Fruit fly (Drosophila melanogaster) whole organism: ENCODE results near the gene CG14785.

ENCODE experiments used
- CG8478 ChIP-seq: fragments of >200 bp; optimal IDR thresholded peaks from 2 replicates; lab custom pipeline; 2018; ENCODE audit warnings: inconsistent platforms
- Dll ChIP-seq: fragments of >200 bp; optimal IDR thresholded peaks from 2 replicates; lab custom pipeline; 2017
- EcR ChIP-seq, 2 experiments: fragments of >200 bp; optimal IDR thresholded peaks; 2 replicates each; lab custom pipeline; 2017; ENCODE audit warnings: missing biosample characterization in 2 of 2, missing genetic modification characterization in 2 of 2, missing genetic modification reagents in 2 of 2
- pan ChIP-seq: fragments of >200 bp; optimal IDR thresholded peaks from 2 replicates; lab custom pipeline; 2017
- psq ChIP-seq: fragments of >200 bp; optimal IDR thresholded peaks from 2 replicates; lab custom pipeline; 2017
- usp ChIP-seq: fragments of >200 bp; optimal IDR thresholded peaks from 2 replicates; lab custom pipeline; 2017; ENCODE audit warnings: missing biosample characterization, missing genetic modification characterization, mixed read lengths

CG14785 gene

dm6 chrX:1466505-1467381 is 9.9 kb upstream of the CG14785 start:
- TF ChIP-seq Dll (lab: Kevin White, UChicago) (peak; percentile 53), CG8478 (lab: Kevin White, UChicago) (no peak), usp (GFP tag; lab: Kevin White, UChicago) (no peak), EcR (GFP tag; optimal IDR thresholded peaks at IDR 0.05; lab: Kevin White, UChicago) (no peak), psq (lab: Kevin White, UChicago) (no peak), pan (no peak)

DNA sequence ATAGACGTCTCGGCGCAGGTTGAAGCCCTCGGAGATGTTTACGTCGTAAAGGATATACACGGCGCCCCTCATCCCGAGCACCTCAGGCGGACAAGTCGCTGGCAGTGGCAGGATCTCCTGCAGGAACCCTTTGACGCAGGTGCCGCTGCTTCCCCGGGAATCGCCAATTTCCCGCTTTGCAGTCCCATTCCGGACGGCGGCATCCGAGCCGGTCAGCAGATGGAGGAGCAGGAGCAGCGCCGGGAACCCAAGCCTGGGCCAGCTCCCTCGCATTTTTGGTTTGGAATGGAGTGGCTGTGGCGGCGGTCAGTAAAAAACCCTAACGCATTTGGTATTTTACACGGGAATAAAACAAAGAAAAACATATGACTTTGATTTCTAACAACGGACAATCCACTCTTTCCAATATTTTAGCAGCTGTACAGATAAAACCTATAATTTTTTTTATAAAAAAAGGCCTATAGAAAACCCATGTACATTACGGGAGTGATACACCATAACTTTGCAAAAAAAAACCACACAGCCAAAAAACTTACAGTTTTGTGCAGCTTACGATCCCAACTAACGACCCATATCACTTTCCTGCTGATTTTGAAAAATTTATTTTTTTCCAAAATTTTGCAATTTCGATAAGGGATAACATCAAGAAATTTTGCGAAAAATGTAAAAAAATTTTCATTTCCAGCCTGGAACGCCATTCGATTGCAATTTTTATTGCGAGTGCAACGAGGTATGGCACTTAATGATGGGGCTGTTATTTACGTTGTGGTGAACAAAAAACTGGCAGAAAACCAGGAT is 9.1 kb upstream of the CG14785 start, which contains the start of the genes O-fut2 and CG14777:
Gene O-fut2, minus strand, starts transcription at position 290 of the 798 bp plus-strand sequence.
Gene CG14777, plus strand, starts transcription at position 428 of the 798 bp plus-strand sequence.
- TF ChIP-seq Dll (lab: Kevin White, UChicago) (no peak), CG8478 (lab: Kevin White, UChicago) (no peak), EcR (GFP tag; optimal IDR thresholded peaks at IDR 0.05; lab: Kevin White, UChicago) (no peak), psq (lab: Kevin White, UChicago) (no peak), pan (no peak), usp (GFP tag; lab: Kevin White, UChicago) (no peak)

dm6 chrX:1464033-1464432 is 7.2 kb upstream of the CG14785 start, which contains the start of gene Ns3:
TSS of gene Ns3 (minus strand) at chrX:1464220.
- TF ChIP-seq pan (no peak), usp (GFP tag; lab: Kevin White, UChicago) (no peak), psq (lab: Kevin White, UChicago) (no peak), Dll (lab: Kevin White, UChicago) (no peak), CG8478 (lab: Kevin White, UChicago) (no peak), EcR (GFP tag; optimal IDR thresholded peaks at IDR 0.05; lab: Kevin White, UChicago) (no peak)

- TF ChIP-seq Dll (lab: Kevin White, UChicago): no peak
- no peak for TF ChIP-seq CG8478 (lab: Kevin White, UChicago)
- TF ChIP-seq EcR (GFP tag; optimal IDR thresholded peaks at IDR 0.05; lab: Kevin White, UChicago): no peak
- no peak for TF ChIP-seq psq (lab: Kevin White, UChicago)
- TF ChIP-seq usp (GFP tag; lab: Kevin White, UChicago): no peak
- TF ChIP-seq pan: no peak
Measured at dm6 chrX:1461544-1461943, 4.7 kb upstream of the CG14785 start, which contains the start of gene CG14787. TSS of gene CG14787 (minus strand) at chrX:1461676.

dm6 chrX:1460278-1460872 is 3.5 kb upstream of the CG14785 start, which contains the start of gene Lrpprc2:
TSS of gene Lrpprc2 (minus strand) at chrX:1460617.
- TF ChIP-seq CG8478 (lab: Kevin White, UChicago) (no peak), usp (GFP tag; lab: Kevin White, UChicago) (no peak)

DNA sequence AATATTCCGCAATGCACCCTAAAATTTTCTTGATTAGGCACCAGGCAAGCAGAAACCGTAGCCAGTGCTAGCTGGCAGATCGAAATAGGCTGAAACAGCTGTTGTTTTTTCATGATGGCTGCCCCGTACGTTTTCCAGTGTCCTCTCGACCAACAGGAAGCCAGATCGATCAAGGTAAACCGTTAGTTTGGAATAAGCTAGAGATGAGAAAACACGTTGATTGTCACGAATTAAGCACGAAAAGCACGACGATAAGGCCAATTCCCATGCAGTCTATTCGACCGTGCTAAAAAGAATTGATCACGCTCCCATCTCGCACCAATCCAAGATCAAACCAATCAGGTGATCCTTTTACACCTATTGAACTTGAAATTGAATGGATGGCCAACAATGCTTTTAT is 2.0 kb downstream of the CG14785 start:
- TF ChIP-seq usp (GFP tag; lab: Kevin White, UChicago): no peak
- no peak for TF ChIP-seq psq (lab: Kevin White, UChicago)
- no peak for TF ChIP-seq pan
- TF ChIP-seq Dll (lab: Kevin White, UChicago): no peak
- no peak for TF ChIP-seq EcR (GFP tag; optimal IDR thresholded peaks at IDR 0.05; lab: Kevin White, UChicago)
- no peak for TF ChIP-seq CG8478 (lab: Kevin White, UChicago)

DNA sequence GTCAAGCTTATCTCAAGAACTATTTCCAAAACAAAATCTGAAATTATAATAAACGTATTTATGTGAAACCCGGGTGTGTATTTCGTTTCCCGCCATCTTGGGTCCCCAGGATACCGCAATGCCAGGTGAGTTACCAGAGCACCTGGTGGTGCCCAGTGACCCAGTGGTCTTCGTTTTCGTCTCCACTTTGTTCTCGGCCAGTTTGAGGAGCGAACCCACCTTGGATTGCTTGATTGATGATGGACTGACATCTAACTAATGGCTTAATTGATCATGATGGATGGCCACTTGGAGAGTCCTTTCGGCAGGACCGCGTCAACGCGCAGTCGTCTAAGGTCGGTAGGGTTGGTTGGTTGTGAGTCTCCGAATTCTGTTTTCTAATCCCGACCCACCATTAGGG is 4.7 kb downstream of the CG14785 start, which contains the start of gene Gr2a:
Gene Gr2a, plus strand, starts transcription at position 301 of the 400 bp plus-strand sequence.
- no peak for TF ChIP-seq EcR (GFP tag; optimal IDR thresholded peaks at IDR 0.05; lab: Kevin White, UChicago)
- TF ChIP-seq psq (lab: Kevin White, UChicago): no peak
- TF ChIP-seq CG8478 (lab: Kevin White, UChicago): no peak
- no peak for TF ChIP-seq usp (GFP tag; lab: Kevin White, UChicago)
- TF ChIP-seq pan: no peak
- TF ChIP-seq Dll (lab: Kevin White, UChicago): no peak

DNA sequence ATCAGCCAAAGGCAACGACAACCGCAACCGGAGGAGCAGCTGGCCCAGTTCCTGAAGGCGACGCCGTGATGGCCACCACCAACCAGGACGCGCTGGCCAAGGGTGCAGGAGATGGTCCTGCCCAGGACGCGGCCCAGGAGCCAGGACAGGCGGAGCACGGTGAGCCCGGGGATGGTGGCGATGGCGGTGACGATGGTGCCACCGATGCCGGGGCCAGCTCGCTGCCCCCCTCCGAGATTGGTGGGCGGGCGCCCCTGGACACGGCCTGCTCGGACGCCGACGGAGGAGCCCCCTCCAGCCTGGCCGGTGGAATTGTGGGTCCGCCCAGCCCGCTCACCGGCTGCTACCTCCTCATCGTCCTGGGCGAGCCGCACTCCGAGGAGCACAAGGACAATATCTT is 42.6 kb downstream of the CG14785 start:
- TF ChIP-seq usp (GFP tag; lab: Kevin White, UChicago) (no peak), Dll (lab: Kevin White, UChicago) (no peak), CG8478 (lab: Kevin White, UChicago) (no peak), pan (no peak), psq (lab: Kevin White, UChicago) (no peak), EcR (GFP tag; optimal IDR thresholded peaks at IDR 0.05; lab: Kevin White, UChicago) (no peak)

DNA sequence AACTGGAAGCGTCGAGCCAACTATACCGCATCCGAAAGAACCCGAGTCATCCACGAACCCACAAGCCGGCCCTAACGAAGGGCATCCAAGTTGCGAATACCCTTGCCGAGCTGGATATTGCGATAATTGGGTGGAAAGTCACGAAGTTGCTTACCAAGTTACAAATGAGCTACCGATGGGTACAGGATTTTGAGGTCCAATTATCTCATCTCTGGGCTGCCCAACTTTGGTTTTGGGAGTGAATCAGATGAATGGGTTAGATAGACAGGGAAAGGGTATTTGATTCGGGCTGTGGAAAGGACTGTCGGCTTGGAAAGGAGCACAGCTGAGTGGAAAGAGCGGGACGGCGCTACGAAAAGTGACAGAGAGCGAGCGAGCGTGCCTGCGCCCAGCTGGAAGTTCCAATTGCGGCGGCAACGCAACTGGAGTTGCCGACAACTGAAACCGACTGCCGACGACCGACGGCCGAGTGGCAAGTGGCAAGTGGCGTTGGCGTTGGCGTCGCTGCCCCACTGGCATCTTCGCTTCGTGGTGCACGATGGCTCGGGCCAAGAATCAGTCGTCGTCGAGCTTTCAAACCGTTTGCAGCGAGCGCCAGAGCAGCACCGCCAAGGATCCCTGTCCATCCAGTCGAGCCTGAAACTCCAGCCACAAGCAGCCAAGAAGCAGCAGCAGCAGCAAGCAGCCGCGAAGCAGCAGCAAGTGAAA is 45.5 kb downstream of the CG14785 start:
- no peak for TF ChIP-seq usp (GFP tag; lab: Kevin White, UChicago)
- TF ChIP-seq Dll (lab: Kevin White, UChicago): no peak
- no peak for TF ChIP-seq EcR (GFP tag; optimal IDR thresholded peaks at IDR 0.05; lab: Kevin White, UChicago)
- TF ChIP-seq CG8478 (lab: Kevin White, UChicago): no peak
- TF ChIP-seq psq (lab: Kevin White, UChicago): no peak
- no peak for TF ChIP-seq pan

- TF ChIP-seq CG8478 (lab: Kevin White, UChicago): no peak
- TF ChIP-seq pan: no peak
- no peak for TF ChIP-seq psq (lab: Kevin White, UChicago)
- no peak for TF ChIP-seq EcR (GFP tag; optimal IDR thresholded peaks at IDR 0.05; lab: Kevin White, UChicago)
- no peak for TF ChIP-seq usp (GFP tag; lab: Kevin White, UChicago)
- no peak for TF ChIP-seq Dll (lab: Kevin White, UChicago)
Measured at dm6 chrX:1410312-1410711, 46.5 kb downstream of the CG14785 start.
